Worm (Caenorhabditis elegans): ENCODE results near the gene algn-6.

Gene algn-6

ce11 chrII:8062334-8062791 is 22.8 kb downstream of the algn-6 start, which contains the start of gene ufd-2:
Gene ufd-2, plus strand, starts transcription at chrII:8062741.
- TF ChIP-seq ztf-22 (GFP tag; optimal IDR thresholded peaks at IDR 0.05) (no peak), hrde-1 (tag; optimal IDR thresholded peaks at IDR 0.05; ENCODE audit: borderline replicate concordance) (no peak), mcd-1 (GFP tag; IDR thresholded peaks at IDR 0.05) (peak; percentile 94), F39B2.1 (GFP tag; IDR thresholded peaks at IDR 0.05) (no peak), sdz-38 (tag; optimal IDR thresholded peaks at IDR 0.05) (no peak), F22D6.2 (tag; optimal IDR thresholded peaks at IDR 0.05) (no peak), tbp1 (GFP tag; optimal IDR thresholded peaks at IDR 0.05) (no peak), nhr-80 (tag; optimal IDR thresholded peaks at IDR 0.05) (peak; percentile 87), ceh-40 (GFP tag; IDR thresholded peaks at IDR 0.05) (no peak), tlf-1 (GFP tag; optimal IDR thresholded peaks at IDR 0.05) (no peak), madf-8 (GFP tag; conservative IDR thresholded peaks at IDR 0.05) (peak; percentile 53; the same call in 1 of the 2 replicates), K12H6.12 (tag; optimal IDR thresholded peaks at IDR 0.05) (peak; percentile 46), ztf-3 (GFP tag; optimal IDR thresholded peaks at IDR 0.05) (no peak), mel-28 (tag; optimal IDR thresholded peaks at IDR 0.05; ENCODE audit: borderline replicate concordance) (no peak), lin-26 (GFP tag; IDR thresholded peaks at IDR 0.05) (peak; percentile 68; the same call in 1 of the 2 replicates), xnd-1 (tag; optimal IDR thresholded peaks at IDR 0.05) (peak; percentile 22), snpc-3.4 (tag; optimal IDR thresholded peaks at IDR 0.05) (no peak), Y56A3A.18 (GFP tag; IDR thresholded peaks at IDR 0.05) (no peak), gei-17 (GFP tag; optimal IDR thresholded peaks at IDR 0.05) (no peak), lsl-1 (GFP tag; optimal IDR thresholded peaks at IDR 0.05) (peak; percentile 64), ztf-25 (GFP tag; IDR thresholded peaks at IDR 0.05) (no peak), hlh-26 (GFP tag; conservative IDR thresholded peaks at IDR 0.05) (no peak), ZK185.1 (tag; optimal IDR thresholded peaks at IDR 0.05; ENCODE audit: poor library complexity, severe bottlenecking) (peak; percentile 23), ceh-91 (GFP tag; IDR thresholded peaks at IDR 0.05) (0 out of 2 replicates have a peak, but pooled peaks have one; percentile 62), let-607 (tag; optimal IDR thresholded peaks at IDR 0.05) (peak in 1 of 2 experiments; percentile 17), hsf-1 (GFP tag; IDR thresholded peaks at IDR 0.05) (0 out of 2 replicates have a peak, but pooled peaks have one; percentile 28), rpc-1 (optimal IDR thresholded peaks at IDR 0.05) (no peak), rpc-1 (tag; optimal IDR thresholded peaks at IDR 0.05) (no peak), C06A6.2 (GFP tag; conservative IDR thresholded peaks at IDR 0.05) (no peak), nhr-90 (tag; optimal IDR thresholded peaks at IDR 0.05) (no peak), aptf-3 (GFP tag; IDR thresholded peaks at IDR 0.05) (no peak), nhr-27 (tag; optimal IDR thresholded peaks at IDR 0.05) (no peak), C17E4.6 (GFP tag; IDR thresholded peaks at IDR 0.05) (no peak), zfh-2 (GFP tag; conservative IDR thresholded peaks at IDR 0.05) (no peak), F57A8.1 (GFP tag; optimal IDR thresholded peaks at IDR 0.05) (no peak), F49E8.2 (tag; optimal IDR thresholded peaks at IDR 0.05; ENCODE audit: insufficient read depth) (no peak), B0035.1 (tag; optimal IDR thresholded peaks at IDR 0.05) (no peak), T26A5.8 (tag; optimal IDR thresholded peaks at IDR 0.05) (no peak), ztf-28 (GFP tag; IDR thresholded peaks at IDR 0.05) (no peak), ztf-18 (tag; optimal IDR thresholded peaks at IDR 0.05) (peak; percentile 80), madf-10 (tag; optimal IDR thresholded peaks at IDR 0.05) (no peak), unc-130 (GFP tag; optimal IDR thresholded peaks at IDR 0.05) (no peak), him-1 (tag; optimal IDR thresholded peaks at IDR 0.05) (no peak), attf-5 (GFP tag; optimal IDR thresholded peaks at IDR 0.05) (peak; percentile 82), nfya-1 (tag; optimal IDR thresholded peaks at IDR 0.05; ENCODE audit: borderline replicate concordance, insufficient read depth) (no peak), ceh-58 (GFP tag; IDR thresholded peaks at IDR 0.05) (no peak), attf-6 (GFP tag; IDR thresholded peaks at IDR 0.05) (no peak), madf-3 (GFP tag; IDR thresholded peaks at IDR 0.05) (no peak), ceh-27 (GFP tag; optimal IDR thresholded peaks at IDR 0.05) (no peak)

Measured in whole organism, young adult.